Worm (Caenorhabditis elegans): Measurements from ENCODE around the gene fbxa-222.
"Not testable (repeated sequence)": the region's sequence is repeated elsewhere in the genome, so short reads cannot be mapped to it uniquely, and the experiment has no call there.

Gene fbxa-222

ce11 chrX:117080-117479, at the start of gene fbxa-222:
Gene fbxa-222, plus strand, starts transcription at chrX:117380.
- TF ChIP-seq fkh-10 (GFP tag; optimal IDR thresholded peaks at IDR 0.05) (no peak), mdt-29 (GFP tag; IDR thresholded peaks at IDR 0.05) (no peak), pha-4 (GFP tag; IDR thresholded peaks at IDR 0.05) (no peak), pha-4 (tag; optimal IDR thresholded peaks at IDR 0.05) (no peak), unc-39 (tag; optimal IDR thresholded peaks at IDR 0.05) (no peak), dve-1 (tag; optimal IDR thresholded peaks at IDR 0.05; ENCODE audit: insufficient read depth) (no peak), lim-7 (GFP tag; IDR thresholded peaks at IDR 0.05) (no peak), zip-11 (GFP tag; IDR thresholded peaks at IDR 0.05) (no peak), ama-1 (optimal IDR thresholded peaks at IDR 0.05) (no peak), aha-1 (tag) (no peak), nhr-102 (tag; optimal IDR thresholded peaks at IDR 0.05) (no peak), tra-1 (GFP tag; IDR thresholded peaks at IDR 0.05) (no peak), cey-2 (tag; optimal IDR thresholded peaks at IDR 0.05; ENCODE audit: borderline replicate concordance, insufficient read depth) (no peak), ztf-7 (tag; optimal IDR thresholded peaks at IDR 0.05) (no peak), hlh-11 (tag; optimal IDR thresholded peaks at IDR 0.05) (no peak), egl-43 (GFP tag; IDR thresholded peaks at IDR 0.05) (no peak), nhr-11 (tag; optimal IDR thresholded peaks at IDR 0.05) (no peak), aly-2 (tag; optimal IDR thresholded peaks at IDR 0.05) (no peak), lin-1 (GFP tag; IDR thresholded peaks at IDR 0.05) (no peak)

ce11 chrX:84602-85001, 32.6 kb upstream of the fbxa-222 start:
- no peak for TF ChIP-seq lin-39 (tag; optimal IDR thresholded peaks at IDR 0.05)
- TF ChIP-seq ceh-28 (tag; optimal IDR thresholded peaks at IDR 0.05) = peak; percentile 79

ce11 chrX:88905-89304, 28.3 kb upstream of the fbxa-222 start:
- TF ChIP-seq hlh-11 (tag; optimal IDR thresholded peaks at IDR 0.05) = no peak
- TF ChIP-seq mxl-2 (GFP tag; conservative IDR thresholded peaks at IDR 0.05) = no peak
- TF ChIP-seq Y75B8A.6 (GFP tag; IDR thresholded peaks at IDR 0.05) = no peak
- TF ChIP-seq mdl-1 (tag; optimal IDR thresholded peaks at IDR 0.05) = no peak
- no peak for TF ChIP-seq nhr-28 (tag; optimal IDR thresholded peaks at IDR 0.05)
- TF ChIP-seq Y105C5A.15 (GFP tag; IDR thresholded peaks at IDR 0.05) = no peak
- TF ChIP-seq php-3 (GFP tag; IDR thresholded peaks at IDR 0.05) = no peak
- TF ChIP-seq fos-1 (tag; optimal IDR thresholded peaks at IDR 0.05) = no peak
- TF ChIP-seq daf-12 (tag; optimal IDR thresholded peaks at IDR 0.05) = no peak
- no peak for TF ChIP-seq nhr-42 (GFP tag; IDR thresholded peaks at IDR 0.05)
- TF ChIP-seq rbr-2 (tag; optimal IDR thresholded peaks at IDR 0.05) = no peak
- no peak for TF ChIP-seq cey-2 (tag; optimal IDR thresholded peaks at IDR 0.05; ENCODE audit: borderline replicate concordance, insufficient read depth)
- no peak for TF ChIP-seq dmd-9 (GFP tag; IDR thresholded peaks at IDR 0.05)
- no peak for TF ChIP-seq dmd-6 (GFP tag; IDR thresholded peaks at IDR 0.05)

- peak; percentile 22 for TF ChIP-seq dpl-1 (GFP tag; optimal IDR thresholded peaks at IDR 0.05)
Observed at ce11 chrX:104737-105136, 12.4 kb upstream of the fbxa-222 start, which contains the start of gene Y73B3A.4. Gene Y73B3A.4, minus strand, starts transcription at chrX:104777.

- not testable (repeated sequence) for TF ChIP-seq sdz-12 (GFP tag; optimal IDR thresholded peaks at IDR 0.05); aly-2 (tag; optimal IDR thresholded peaks at IDR 0.05); mxl-3 (GFP tag; optimal IDR thresholded peaks at IDR 0.05)
Observed at ce11 chrX:108929-109328, 8.3 kb upstream of the fbxa-222 start, which contains the start of gene elk-2. Gene elk-2, minus strand, starts transcription at chrX:109029.
